Worm (Caenorhabditis elegans) whole organism, L2 larva: Measurements from ENCODE around the gene F41G3.5.

Experiments
- aly-2 ChIP-seq: fragments of 150-350 bp; optimal IDR thresholded peaks from 2 replicates; lab custom pipeline; 2014; ENCODE audit warnings: missing biosample characterization, missing genetic modification characterization
- ama-1 ChIP-seq: fragments of 150-350 bp; optimal IDR thresholded peaks from 2 replicates; lab custom pipeline; 2018; ENCODE audit warnings: inconsistent platforms
- egl-27 ChIP-seq: sonication (generic microtip); optimal IDR thresholded peaks from 3 replicates; lab custom pipeline; 2017; ENCODE audit warnings: missing biosample characterization, missing genetic modification reagents, missing genetic modification characterization
- lin-11 ChIP-seq: fragments of 150-350 bp; sonication (generic microtip); optimal IDR thresholded peaks from 2 replicates; lab custom pipeline; 2014; ENCODE audit warnings: missing biosample characterization, missing genetic modification characterization, inconsistent platforms, mixed read lengths
- lin-39 ChIP-seq: fragments of 150-350 bp; optimal IDR thresholded peaks from 2 replicates; lab custom pipeline; 2014; ENCODE audit warnings: missing biosample characterization, missing genetic modification reagents, missing genetic modification characterization
- nhr-11 ChIP-seq: fragments of 150-350 bp; optimal IDR thresholded peaks from 2 replicates; lab custom pipeline; 2014; ENCODE audit warnings: missing biosample characterization, missing genetic modification characterization
- sem-4 ChIP-seq: fragments of 150-350 bp; optimal IDR thresholded peaks from 2 replicates; lab custom pipeline; 2014; ENCODE audit warnings: missing biosample characterization, missing genetic modification reagents, missing genetic modification characterization
- sma-9 ChIP-seq, 2 experiments: fragments of 150-350 bp in 1 of 2; sonication (generic microtip) in 1 of 2; optimal IDR thresholded peaks; 2 replicates each; lab custom pipeline; 2014 to 2016; ENCODE audit warnings: missing genetic modification characterization in 2 of 2, mild to moderate bottlenecking in 1 of 2, missing biosample characterization in 1 of 2, missing compliant biosample characterization in 1 of 2, missing genetic modification reagents in 1 of 2, moderate library complexity in 1 of 2

DNA sequence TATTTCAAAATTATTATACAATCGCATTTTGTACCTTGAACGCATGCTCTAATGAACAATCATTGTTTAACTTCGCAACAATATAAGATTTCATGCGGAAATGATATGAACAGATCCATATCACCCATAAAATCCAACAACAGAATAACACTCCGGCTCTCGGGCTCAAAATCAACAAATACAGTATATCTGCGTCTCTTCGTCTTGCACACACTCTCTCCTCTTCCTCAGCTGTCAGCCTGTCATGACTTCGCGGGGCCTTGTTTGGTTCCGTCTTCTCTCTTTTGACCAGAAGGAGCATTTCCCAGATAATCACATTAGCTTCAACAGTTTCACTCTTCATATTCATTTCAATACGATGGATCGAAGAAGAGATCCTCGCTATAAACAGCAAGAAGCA, 9.7 kb downstream of the F41G3.5 start, which contains the start of gene F41G3.3:
- no peak for TF ChIP-seq lin-39 (tag; lab: Kevin White, UChicago)
- no peak for TF ChIP-seq sma-9 (GFP tag; optimal IDR thresholded peaks at IDR 0.05; lab: Kevin White, UChicago)
- TF ChIP-seq sma-9 (tag; optimal IDR thresholded peaks at IDR 0.05; lab: Kevin White, UChicago) = no peak
- no peak for TF ChIP-seq nhr-11 (tag; lab: Kevin White, UChicago)
- no peak for TF ChIP-seq egl-27 (tag; lab: Kevin White, UChicago)
- TF ChIP-seq sem-4 (tag; lab: Kevin White, UChicago) = no peak
- no peak for TF ChIP-seq lin-11 (tag; lab: Kevin White, UChicago)
- no peak for TF ChIP-seq ama-1 (lab: Kevin White, UChicago)
- TF ChIP-seq aly-2 (tag; lab: Kevin White, UChicago) = no peak
